Fruit fly (Drosophila melanogaster): ENCODE results near the gene CG12310.

CG12310 gene

dm6 chr3L:15005774-15006173, 44.8 kb downstream of the CG12310 start (continued):
- peak; percentile 67 for TF ChIP-seq dsx (GFP tag; optimal IDR thresholded peaks at IDR 0.05; ENCODE audit: poor library complexity, severe bottlenecking)
- no peak for TF ChIP-seq CG8119 (GFP tag; IDR thresholded peaks at IDR 0.05)
- no peak for TF ChIP-seq CG6854 (GFP tag; optimal IDR thresholded peaks at IDR 0.05)
- TF ChIP-seq Lpt (GFP tag; optimal IDR thresholded peaks at IDR 0.05), result no peak
- TF ChIP-seq spab (GFP tag; optimal IDR thresholded peaks at IDR 0.05), result peak; percentile 67
- TF ChIP-seq Ets96B (tag; optimal IDR thresholded peaks at IDR 0.05), result peak; percentile 71
- peak; percentile 51 for TF ChIP-seq CG10669 (GFP tag; optimal IDR thresholded peaks at IDR 0.05)
- TF ChIP-seq CG6792 (GFP tag; optimal IDR thresholded peaks at IDR 0.05), result peak; percentile 30
- peak; percentile 52 for TF ChIP-seq fd59A (GFP tag; optimal IDR thresholded peaks at IDR 0.05)
- TF ChIP-seq net (GFP tag; optimal IDR thresholded peaks at IDR 0.05), result peak; percentile 15
- no peak for TF ChIP-seq Blimp-1 (GFP tag; optimal IDR thresholded peaks at IDR 0.05)
- no peak for TF ChIP-seq Hr39 (GFP tag; optimal IDR thresholded peaks at IDR 0.05)
- TF ChIP-seq CG8632 (GFP tag; optimal IDR thresholded peaks at IDR 0.05), result no peak
- 0 out of 2 replicates have a peak, but pooled peaks have one; percentile 10 for TF ChIP-seq Gug (GFP tag; IDR thresholded peaks at IDR 0.05)
- no peak for TF ChIP-seq svp (GFP tag)
- TF ChIP-seq dac (GFP tag; optimal IDR thresholded peaks at IDR 0.05), result peak; percentile 2
- TF ChIP-seq Hr4 (GFP tag; optimal IDR thresholded peaks at IDR 0.05), result peak; percentile 14
- peak in 1 of 2 experiments; percentile 27 for TF ChIP-seq salr (GFP tag; optimal IDR thresholded peaks at IDR 0.05)

DNA sequence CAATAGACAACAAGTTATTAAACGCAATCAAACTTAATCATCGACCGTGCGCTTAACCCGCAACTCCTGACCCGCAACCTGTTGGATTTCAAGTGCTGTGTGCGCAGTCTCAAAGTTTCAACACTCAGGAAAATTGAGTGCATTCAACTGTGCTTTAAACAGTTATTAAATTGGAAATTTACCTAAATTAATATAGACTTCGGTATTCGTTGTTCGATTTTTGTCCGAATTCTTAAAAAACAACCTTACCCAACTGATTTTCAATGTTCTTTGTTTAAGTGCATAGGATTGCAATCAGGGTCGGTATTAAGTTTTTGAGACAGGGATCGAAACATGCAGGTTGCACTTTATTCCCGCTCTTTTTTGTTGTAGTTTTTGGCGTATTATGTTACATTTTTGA, 45.5 kb downstream of the CG12310 start:
- TF ChIP-seq Blimp-1 (GFP tag; optimal IDR thresholded peaks at IDR 0.05), result no peak
- TF ChIP-seq CG6276 (GFP tag; optimal IDR thresholded peaks at IDR 0.05), result peak; percentile 48
- peak; percentile 60 for TF ChIP-seq Met (GFP tag; optimal IDR thresholded peaks at IDR 0.05)
- TF ChIP-seq esn (GFP tag; optimal IDR thresholded peaks at IDR 0.05), result peak; percentile 66
- TF ChIP-seq CG4318 (GFP tag; optimal IDR thresholded peaks at IDR 0.05), result no peak
- TF ChIP-seq Hr39 (GFP tag; optimal IDR thresholded peaks at IDR 0.05), result peak; percentile 64
- TF ChIP-seq CG8632 (GFP tag; optimal IDR thresholded peaks at IDR 0.05), result peak; percentile 6
- peak; percentile 56 for TF ChIP-seq topi (GFP tag; optimal IDR thresholded peaks at IDR 0.05)
- TF ChIP-seq CG8319 (GFP tag; optimal IDR thresholded peaks at IDR 0.05), result peak; percentile 27
- peak; percentile 55 for TF ChIP-seq lz (GFP tag; optimal IDR thresholded peaks at IDR 0.05)
- no peak for TF ChIP-seq CG16779 (tag; optimal IDR thresholded peaks at IDR 0.05)
- peak; percentile 67 for TF ChIP-seq Hr4 (GFP tag; optimal IDR thresholded peaks at IDR 0.05)
- TF ChIP-seq CG6854 (GFP tag; optimal IDR thresholded peaks at IDR 0.05), result no peak
- no peak for TF ChIP-seq OdsH (GFP tag; optimal IDR thresholded peaks at IDR 0.05)
- peak; percentile 43 for TF ChIP-seq CG7368 (GFP tag; optimal IDR thresholded peaks at IDR 0.05)
- peak; percentile 80 for TF ChIP-seq CG8119 (GFP tag; IDR thresholded peaks at IDR 0.05)
- peak; percentile 52 for TF ChIP-seq acj6 (GFP tag; optimal IDR thresholded peaks at IDR 0.05)
- TF ChIP-seq fkh (GFP tag; optimal IDR thresholded peaks at IDR 0.05), result no peak
- TF ChIP-seq CG9139 (GFP tag; optimal IDR thresholded peaks at IDR 0.05), result no peak
- TF ChIP-seq cyc (GFP tag; optimal IDR thresholded peaks at IDR 0.05), result peak; percentile 51
- peak; percentile 79 for TF ChIP-seq CG3919 (GFP tag; optimal IDR thresholded peaks at IDR 0.05)
- TF ChIP-seq CG3032 (tag; optimal IDR thresholded peaks at IDR 0.05), result peak; percentile 16
- TF ChIP-seq vri (GFP tag; optimal IDR thresholded peaks at IDR 0.05), result peak; percentile 31
- no peak for TF ChIP-seq Sox15 (GFP tag; optimal IDR thresholded peaks at IDR 0.05)
- no peak for TF ChIP-seq Ets21C (GFP tag; optimal IDR thresholded peaks at IDR 0.05)
- TF ChIP-seq Ets96B (tag; optimal IDR thresholded peaks at IDR 0.05), result peak; percentile 57
- TF ChIP-seq CG11294 (GFP tag; IDR thresholded peaks at IDR 0.05), result peak; percentile 34; the same call in 1 of the 2 replicates
- TF ChIP-seq Sox14 (GFP tag; optimal IDR thresholded peaks at IDR 0.05), result peak; percentile 64
- no peak for TF ChIP-seq ss (GFP tag; optimal IDR thresholded peaks at IDR 0.05)
- TF ChIP-seq CG6808 (GFP tag; optimal IDR thresholded peaks at IDR 0.05), result no peak
- TF ChIP-seq eg (GFP tag; IDR thresholded peaks at IDR 0.05), result peak; percentile 78
- TF ChIP-seq Eip78C (GFP tag), result peak; percentile 90
- peak; percentile 60 for TF ChIP-seq pdm3 (GFP tag; optimal IDR thresholded peaks at IDR 0.05)
- peak; percentile 63 for TF ChIP-seq achi (GFP tag; optimal IDR thresholded peaks at IDR 0.05)
- peak; percentile 62 for TF ChIP-seq Eip75B (GFP tag; optimal IDR thresholded peaks at IDR 0.05)
- peak; percentile 46 for TF ChIP-seq Lpt (GFP tag; optimal IDR thresholded peaks at IDR 0.05)
- TF ChIP-seq fd85E (GFP tag; optimal IDR thresholded peaks at IDR 0.05), result no peak
- TF ChIP-seq CG6792 (GFP tag; optimal IDR thresholded peaks at IDR 0.05), result peak; percentile 32
- TF ChIP-seq salr (GFP tag; optimal IDR thresholded peaks at IDR 0.05), result peak in 1 of 2 experiments; percentile 6
- TF ChIP-seq CG10631 (GFP tag; optimal IDR thresholded peaks at IDR 0.05), result peak; percentile 46
- TF ChIP-seq CG32006 (GFP tag; optimal IDR thresholded peaks at IDR 0.05), result no peak

All from whole organism, prepupa.